Fruit fly (Drosophila melanogaster): ENCODE data around the gene nSyb.
A peak's percentile ranks its signal among the peaks of the same experiment; 100 is the strongest.

Gene nSyb

DNA sequence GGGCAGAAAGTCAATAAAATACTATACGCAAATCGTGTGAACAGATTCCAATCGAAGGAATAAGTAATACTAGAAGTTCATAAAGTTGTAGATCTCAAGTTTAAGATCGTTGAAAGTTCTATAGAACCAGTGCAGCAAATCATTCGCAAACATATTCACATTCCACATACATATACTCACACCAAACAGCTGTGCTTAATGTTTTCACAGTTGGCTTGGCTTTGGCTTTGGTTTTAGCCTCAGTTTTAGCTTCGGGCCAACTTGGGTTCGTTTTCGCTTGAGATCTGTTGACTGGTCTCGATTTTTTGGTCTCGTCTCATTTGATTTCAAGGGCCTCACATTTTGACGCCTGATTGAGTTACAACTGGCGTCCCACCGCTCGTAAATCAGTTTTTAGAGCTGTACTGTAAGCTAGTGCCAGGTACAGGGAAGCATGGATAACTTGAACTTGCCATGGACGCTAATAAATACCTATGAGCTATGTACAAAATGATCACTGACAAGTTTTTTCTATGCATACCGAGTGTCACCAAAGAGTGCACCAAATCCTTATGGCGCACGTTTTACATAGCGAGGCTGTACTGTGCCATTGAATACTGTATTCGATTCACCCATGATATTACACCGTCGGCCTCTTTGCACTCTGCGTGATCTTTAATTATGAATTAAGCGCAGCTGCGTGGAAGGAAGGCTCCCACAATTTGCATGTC, 50.3 kb downstream of the nSyb start:
- TF ChIP-seq CG32121 (GFP tag; IDR thresholded peaks at IDR 0.05) = peak; percentile 79
- TF ChIP-seq D1 (tag; optimal IDR thresholded peaks at IDR 0.05) = no peak
- TF ChIP-seq fd96Ca (GFP tag; IDR thresholded peaks at IDR 0.05) = peak; percentile 85
- TF ChIP-seq CG12605 (GFP tag; IDR thresholded peaks at IDR 0.05) = peak; percentile 47; the same call in 1 of the 2 replicates
- TF ChIP-seq CG10348 (GFP tag; IDR thresholded peaks at IDR 0.05) = 0 out of 2 replicates have a peak, but pooled peaks have one; percentile 53
- peak; percentile 79 for TF ChIP-seq Pif1B (GFP tag; optimal IDR thresholded peaks at IDR 0.05)
- TF ChIP-seq CG8159 (tag; optimal IDR thresholded peaks at IDR 0.05) = peak; percentile 85
- TF ChIP-seq CG8301 (tag; optimal IDR thresholded peaks at IDR 0.05) = peak; percentile 64
- TF ChIP-seq EcR (GFP tag; optimal IDR thresholded peaks at IDR 0.05) = peak; percentile 4
- peak; percentile 85 for TF ChIP-seq CG34367 (tag; optimal IDR thresholded peaks at IDR 0.05)
- peak; percentile 81 for TF ChIP-seq CG17806 (tag; optimal IDR thresholded peaks at IDR 0.05)
- peak; percentile 89 for TF ChIP-seq CG15710 (tag; optimal IDR thresholded peaks at IDR 0.05)
- TF ChIP-seq Pif1A (GFP tag; optimal IDR thresholded peaks at IDR 0.05) = peak; percentile 78
- peak; percentile 80 for TF ChIP-seq Ets98B (GFP tag; IDR thresholded peaks at IDR 0.05)
- TF ChIP-seq Snoo (tag; optimal IDR thresholded peaks at IDR 0.05) = peak; percentile 70
- peak; percentile 79 for TF ChIP-seq CG13204 (GFP tag; optimal IDR thresholded peaks at IDR 0.05)
- TF ChIP-seq CG14655 (GFP tag; optimal IDR thresholded peaks at IDR 0.05) = peak; percentile 72
- TF ChIP-seq gl (tag; optimal IDR thresholded peaks at IDR 0.05) = peak; percentile 79
- peak; percentile 86 for TF ChIP-seq CG4496 (GFP tag; IDR thresholded peaks at IDR 0.05)
- peak; percentile 75 for TF ChIP-seq CG9948 (tag; optimal IDR thresholded peaks at IDR 0.05)
- peak; percentile 53 for TF ChIP-seq rn (GFP tag; IDR thresholded peaks at IDR 0.05)

DNA sequence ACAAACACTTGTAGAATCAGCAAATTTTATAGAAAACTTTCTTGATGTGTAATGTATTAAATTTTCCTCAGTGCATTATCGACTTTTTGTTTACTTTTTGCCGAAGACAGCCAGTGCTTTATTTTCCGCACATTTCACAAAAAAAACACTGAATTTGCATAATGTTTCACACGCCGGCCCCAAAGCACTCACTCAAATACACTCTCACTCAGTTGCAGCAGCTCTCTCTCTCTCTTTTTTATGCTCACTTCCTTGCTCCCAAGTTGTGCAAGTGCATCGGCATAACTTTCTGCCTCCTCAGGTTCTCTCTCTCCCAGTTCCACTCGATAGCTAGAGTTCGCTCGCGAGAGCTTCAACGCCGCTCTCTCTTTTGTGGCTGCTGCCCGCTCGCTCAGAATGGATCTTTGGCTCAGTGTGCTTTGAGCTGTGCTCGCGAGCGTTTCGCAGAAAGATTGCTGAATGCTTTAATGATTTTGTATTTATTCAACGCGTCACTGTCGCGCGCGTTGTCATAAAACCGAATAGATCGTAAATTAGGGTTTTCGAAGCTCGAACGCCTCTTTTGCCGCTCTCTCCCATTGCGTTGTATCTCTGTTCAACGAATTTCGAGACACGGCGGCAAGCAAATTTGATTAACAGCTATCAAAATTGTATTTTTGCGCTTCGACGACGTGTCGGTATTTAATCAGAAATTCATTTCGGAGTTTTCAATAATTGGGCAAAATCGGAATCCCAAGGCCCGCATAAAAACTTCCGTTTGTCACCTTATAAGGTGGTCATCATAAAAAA, 51.1 kb downstream of the nSyb start:
- no peak for TF ChIP-seq D1 (tag; optimal IDR thresholded peaks at IDR 0.05)
- TF ChIP-seq CG34367 (tag; optimal IDR thresholded peaks at IDR 0.05) = peak; percentile 9
- peak; percentile 60; the same call in 1 of the 2 replicates for TF ChIP-seq CG32121 (GFP tag; IDR thresholded peaks at IDR 0.05)
- peak; percentile 77 for TF ChIP-seq EcR (GFP tag; optimal IDR thresholded peaks at IDR 0.05)
- TF ChIP-seq Pif1A (GFP tag; optimal IDR thresholded peaks at IDR 0.05) = peak; percentile 76
- TF ChIP-seq CG17806 (tag; optimal IDR thresholded peaks at IDR 0.05) = peak; percentile 47
- TF ChIP-seq CG10348 (GFP tag; IDR thresholded peaks at IDR 0.05) = no peak
- peak; percentile 55 for TF ChIP-seq CG8159 (tag; optimal IDR thresholded peaks at IDR 0.05)
- TF ChIP-seq gl (tag; optimal IDR thresholded peaks at IDR 0.05) = peak; percentile 53
- TF ChIP-seq Snoo (tag; optimal IDR thresholded peaks at IDR 0.05) = peak; percentile 31
- TF ChIP-seq Pif1B (GFP tag; optimal IDR thresholded peaks at IDR 0.05) = peak; percentile 88
- TF ChIP-seq CG14655 (GFP tag; optimal IDR thresholded peaks at IDR 0.05) = peak; percentile 82
- peak; percentile 81 for TF ChIP-seq CG4496 (GFP tag; IDR thresholded peaks at IDR 0.05)
- no peak for TF ChIP-seq CG15710 (tag; optimal IDR thresholded peaks at IDR 0.05)
- peak; percentile 23 for TF ChIP-seq CG9948 (tag; optimal IDR thresholded peaks at IDR 0.05)
- peak; percentile 68 for TF ChIP-seq fd96Ca (GFP tag; IDR thresholded peaks at IDR 0.05)
- TF ChIP-seq rn (GFP tag; IDR thresholded peaks at IDR 0.05) = 0 out of 2 replicates have a peak, but pooled peaks have one; percentile 12
- peak; percentile 46 for TF ChIP-seq CG13204 (GFP tag; optimal IDR thresholded peaks at IDR 0.05)
- peak; percentile 85 for TF ChIP-seq Ets98B (GFP tag; IDR thresholded peaks at IDR 0.05)
- TF ChIP-seq CG12605 (GFP tag; IDR thresholded peaks at IDR 0.05) = peak; percentile 92
- peak; percentile 59 for TF ChIP-seq CG8301 (tag; optimal IDR thresholded peaks at IDR 0.05)

DNA sequence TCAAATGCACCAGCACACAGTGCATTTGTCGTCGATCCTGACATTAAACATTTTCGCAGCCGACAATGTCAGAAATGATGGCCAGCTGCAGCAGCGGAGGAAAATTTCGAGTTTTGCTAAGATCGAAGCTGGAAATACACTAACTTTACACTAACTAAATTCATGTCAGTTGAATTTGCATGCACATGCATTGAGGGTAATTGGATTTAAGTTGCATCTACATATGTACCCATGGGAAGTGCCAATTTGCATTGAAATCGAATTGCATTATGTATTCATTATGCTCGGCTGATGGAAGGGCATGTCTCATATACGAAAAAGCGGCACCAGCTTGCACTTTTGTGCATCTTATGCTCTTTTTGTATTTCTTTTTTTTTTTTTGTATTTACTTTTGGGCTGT, 52.8 kb downstream of the nSyb start:
- TF ChIP-seq fd96Ca (GFP tag; IDR thresholded peaks at IDR 0.05) = peak; percentile 97
- TF ChIP-seq CG10348 (GFP tag; IDR thresholded peaks at IDR 0.05) = peak; percentile 82
- TF ChIP-seq CG15710 (tag; optimal IDR thresholded peaks at IDR 0.05) = peak; percentile 62
- peak; percentile 71 for TF ChIP-seq CG9948 (tag; optimal IDR thresholded peaks at IDR 0.05)
- TF ChIP-seq rn (GFP tag; IDR thresholded peaks at IDR 0.05) = peak; percentile 93
- TF ChIP-seq CG17806 (tag; optimal IDR thresholded peaks at IDR 0.05) = peak; percentile 79
- peak; percentile 84 for TF ChIP-seq Pif1B (GFP tag; optimal IDR thresholded peaks at IDR 0.05)
- TF ChIP-seq CG34367 (tag; optimal IDR thresholded peaks at IDR 0.05) = peak; percentile 30
- TF ChIP-seq Snoo (tag; optimal IDR thresholded peaks at IDR 0.05) = peak; percentile 90
- TF ChIP-seq CG14655 (GFP tag; optimal IDR thresholded peaks at IDR 0.05) = peak; percentile 87
- peak; percentile 67 for TF ChIP-seq gl (tag; optimal IDR thresholded peaks at IDR 0.05)
- TF ChIP-seq EcR (GFP tag; optimal IDR thresholded peaks at IDR 0.05) = no peak
- peak; percentile 90 for TF ChIP-seq Pif1A (GFP tag; optimal IDR thresholded peaks at IDR 0.05)
- peak; percentile 86 for TF ChIP-seq CG8301 (tag; optimal IDR thresholded peaks at IDR 0.05)
- no peak for TF ChIP-seq D1 (tag; optimal IDR thresholded peaks at IDR 0.05)
- TF ChIP-seq Ets98B (GFP tag; IDR thresholded peaks at IDR 0.05) = peak; percentile 97
- TF ChIP-seq CG8159 (tag; optimal IDR thresholded peaks at IDR 0.05) = peak; percentile 83
- peak; percentile 88 for TF ChIP-seq CG12605 (GFP tag; IDR thresholded peaks at IDR 0.05)
- TF ChIP-seq CG13204 (GFP tag; optimal IDR thresholded peaks at IDR 0.05) = no peak
- TF ChIP-seq CG32121 (GFP tag; IDR thresholded peaks at IDR 0.05) = peak; percentile 95
- TF ChIP-seq CG4496 (GFP tag; IDR thresholded peaks at IDR 0.05) = peak; percentile 96

DNA sequence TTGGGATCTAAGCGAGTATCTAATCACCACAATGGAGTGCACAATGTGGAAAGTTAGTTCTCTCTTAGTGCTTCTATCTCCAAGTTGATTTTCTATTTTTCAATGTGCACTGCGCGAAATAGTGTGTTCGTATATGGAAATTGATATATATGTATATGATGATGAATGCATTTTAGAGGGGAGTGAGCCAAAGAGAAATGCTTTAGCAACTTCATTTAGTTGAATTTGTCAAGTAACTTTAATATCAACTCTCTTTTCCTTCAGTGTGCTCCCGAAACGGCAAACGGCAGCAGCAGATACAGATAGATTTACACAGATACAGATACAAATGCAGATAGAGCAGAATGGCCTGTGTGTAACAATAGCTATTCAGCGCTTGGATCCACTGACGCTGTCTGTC, 53.5 kb downstream of the nSyb start:
- TF ChIP-seq CG12605 (GFP tag; IDR thresholded peaks at IDR 0.05) = peak; percentile 85
- TF ChIP-seq CG14655 (GFP tag; optimal IDR thresholded peaks at IDR 0.05) = peak; percentile 54
- TF ChIP-seq CG34367 (tag; optimal IDR thresholded peaks at IDR 0.05) = no peak
- TF ChIP-seq CG4496 (GFP tag; IDR thresholded peaks at IDR 0.05) = peak; percentile 89
- TF ChIP-seq Pif1B (GFP tag; optimal IDR thresholded peaks at IDR 0.05) = peak; percentile 53
- no peak for TF ChIP-seq CG17806 (tag; optimal IDR thresholded peaks at IDR 0.05)
- peak; percentile 83 for TF ChIP-seq CG8301 (tag; optimal IDR thresholded peaks at IDR 0.05)
- TF ChIP-seq fd96Ca (GFP tag; IDR thresholded peaks at IDR 0.05) = peak; percentile 90
- peak; percentile 84 for TF ChIP-seq Pif1A (GFP tag; optimal IDR thresholded peaks at IDR 0.05)
- peak; percentile 28 for TF ChIP-seq CG9948 (tag; optimal IDR thresholded peaks at IDR 0.05)
- peak; percentile 49; the same call in 1 of the 2 replicates for TF ChIP-seq rn (GFP tag; IDR thresholded peaks at IDR 0.05)
- no peak for TF ChIP-seq D1 (tag; optimal IDR thresholded peaks at IDR 0.05)
- TF ChIP-seq CG32121 (GFP tag; IDR thresholded peaks at IDR 0.05) = peak; percentile 71; the same call in 1 of the 2 replicates
- TF ChIP-seq CG10348 (GFP tag; IDR thresholded peaks at IDR 0.05) = peak; percentile 39; the same call in 1 of the 2 replicates
- no peak for TF ChIP-seq CG15710 (tag; optimal IDR thresholded peaks at IDR 0.05)
- no peak for TF ChIP-seq CG8159 (tag; optimal IDR thresholded peaks at IDR 0.05)
- TF ChIP-seq Snoo (tag; optimal IDR thresholded peaks at IDR 0.05) = no peak
- TF ChIP-seq EcR (GFP tag; optimal IDR thresholded peaks at IDR 0.05) = no peak
- TF ChIP-seq Ets98B (GFP tag; IDR thresholded peaks at IDR 0.05) = peak; percentile 92

Measured in whole organism, pupa.